Worm (Caenorhabditis elegans) whole organism, L4 larva: ENCODE data around the gene ssq-3.

Source experiments
- T20F7.1 ChIP-seq: fragments of 200-800 bp; sonication (Bioruptor generic); optimal IDR thresholded peaks from 2 replicates; lab custom pipeline; 2018; ENCODE audit warnings: mild to moderate bottlenecking, missing genetic modification characterization, missing compliant biosample characterization
- T26A8.4 ChIP-seq: fragments of 200-800 bp; sonication (Bioruptor generic); IDR thresholded peaks from 2 replicates; pipeline ENCODE4 v1.3.6; 2022; ENCODE audit warnings: missing genetic modification characterization, missing compliant biosample characterization
- ama-1 ChIP-seq: fragments of 150-350 bp; optimal IDR thresholded peaks from 2 replicates; lab custom pipeline; 2014; ENCODE audit warnings: inconsistent platforms, mixed read lengths
- ctbp-1 ChIP-seq: fragments of 200-800 bp; sonication (Bioruptor generic); IDR thresholded peaks from 2 replicates; pipeline ENCODE4 v1.3.6; 2022; ENCODE audit warnings: missing genetic modification reagents, missing genetic modification characterization, missing compliant biosample characterization
- gei-8 ChIP-seq: fragments of 200-800 bp; sonication (Bioruptor generic); optimal IDR thresholded peaks from 2 replicates; lab custom pipeline; 2018; ENCODE audit warnings: mild to moderate bottlenecking, missing genetic modification characterization, missing compliant biosample characterization
- jun-1 ChIP-seq: fragments of 150-350 bp; optimal IDR thresholded peaks from 2 replicates; lab custom pipeline; 2014; ENCODE audit warnings: missing biosample characterization, missing genetic modification reagents, missing genetic modification characterization
- lin-15B ChIP-seq: fragments of 150-350 bp; sonication (generic microtip); optimal IDR thresholded peaks from 3 replicates; lab custom pipeline; 2014; ENCODE audit warnings: missing biosample characterization, missing genetic modification characterization
- nhr-28 ChIP-seq: fragments of 150-350 bp; optimal IDR thresholded peaks from 2 replicates; lab custom pipeline; 2014; ENCODE audit warnings: missing biosample characterization, missing genetic modification characterization
- snpc-1.2 ChIP-seq: fragments of 200-800 bp; sonication (Bioruptor generic); IDR thresholded peaks from 2 replicates; pipeline ENCODE4 v1.3.6; 2022; ENCODE audit warnings: missing genetic modification reagents, missing genetic modification characterization, missing compliant biosample characterization
- unc-39 ChIP-seq: sonication (generic microtip); optimal IDR thresholded peaks from 2 replicates; lab custom pipeline; 2017; ENCODE audit warnings: missing biosample characterization, missing genetic modification characterization
- unc-62 ChIP-seq, 3 experiments: fragments of 150-350 bp in 1 of 3; sonication (generic microtip); optimal IDR thresholded peaks in 2 of 3; peaks in 1 of 3; 1 replicate in 1 of 3; 2 replicates in 2 of 3; lab custom pipeline; 2014 to 2017; ENCODE audit warnings: missing biosample characterization in 3 of 3, missing genetic modification characterization in 3 of 3, missing genetic modification reagents in 3 of 3, missing genotype in 1 of 3
- zip-11 ChIP-seq: fragments of 200-800 bp; sonication (Bioruptor generic); IDR thresholded peaks from 2 replicates; pipeline ENCODE4 v1.3.6; 2022; ENCODE audit warnings: missing genetic modification characterization, missing compliant biosample characterization

DNA sequence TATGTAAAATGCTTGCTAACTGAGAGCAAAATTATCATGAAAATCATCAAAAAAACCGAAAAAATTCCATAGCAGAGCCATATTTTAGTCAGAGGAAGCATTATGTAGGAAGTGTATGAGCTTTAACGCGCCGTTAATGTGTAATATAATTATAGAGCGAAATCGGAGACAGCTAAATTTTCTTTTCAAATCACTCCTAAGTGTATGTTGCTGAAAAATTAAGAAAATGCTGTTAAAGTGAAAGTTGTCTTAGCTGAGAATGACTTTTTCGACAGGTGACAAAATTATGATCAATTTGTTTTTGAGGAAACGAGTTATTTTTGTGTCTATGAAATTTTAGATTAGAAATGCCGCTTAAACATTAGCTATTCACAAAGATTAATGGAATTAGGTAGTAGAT lies 36.3 kb upstream of the ssq-3 start, which contains the start of gene srg-50:
- TF ChIP-seq ama-1 (lab: Kevin White, UChicago) (no peak), gei-8 (no peak), unc-39 (no peak), unc-62 (GFP tag; optimal IDR thresholded peaks at IDR 0.05 in 1 of 2; lab: Kevin White, UChicago) (no peak), unc-62 (tag; optimal IDR thresholded peaks at IDR 0.05; lab: Kevin White, UChicago) (no peak), T20F7.1 (no peak), nhr-28 (tag; lab: Kevin White, UChicago) (no peak), zip-11 (no peak), T26A8.4 (no peak), lin-15B (tag; lab: Kevin White, UChicago) (no peak), snpc-1.2 (no peak), ctbp-1 (GFP tag; lab: Robert Waterston, UW) (no peak), jun-1 (tag; lab: Kevin White, UChicago) (no peak)
